Fruit fly (Drosophila melanogaster) whole organism, adult: ENCODE results near the gene Rcc1.

Source experiments
- CG11617 ChIP-seq: fragments of 200-800 bp; sonication (Bioruptor generic); optimal IDR thresholded peaks from 2 replicates; lab custom pipeline; 2017; ENCODE audit warnings: mild to moderate bottlenecking, missing biosample characterization, missing genetic modification reagents, missing genetic modification characterization
- CG33017 ChIP-seq: fragments of 200-800 bp; sonication (Bioruptor generic); optimal IDR thresholded peaks from 2 replicates; lab custom pipeline; 2018; ENCODE audit warnings: missing biosample characterization, mild to moderate bottlenecking, missing genetic modification characterization, moderate library complexity
- Mnt ChIP-seq: fragments of 200-800 bp; sonication (Bioruptor generic); optimal IDR thresholded peaks from 2 replicates; lab custom pipeline; 2016; ENCODE audit warnings: missing biosample characterization, mild to moderate bottlenecking, missing genetic modification characterization
- bab1 ChIP-seq: fragments of 200-800 bp; sonication (Bioruptor generic); optimal IDR thresholded peaks from 3 replicates; lab custom pipeline; 2019; ENCODE audit warnings: missing biosample characterization, mild to moderate bottlenecking, missing genetic modification characterization, moderate library complexity
- cic ChIP-seq: fragments of 200-800 bp; sonication (Bioruptor generic); optimal IDR thresholded peaks from 2 replicates; lab custom pipeline; 2017; ENCODE audit warnings: missing biosample characterization, mild to moderate bottlenecking, missing genetic modification characterization, moderate library complexity
- cnc ChIP-seq, 2 experiments: fragments of >200 bp; optimal IDR thresholded peaks; 2 replicates each; lab custom pipeline; 2017
- ovo ChIP-seq: fragments of 200-800 bp; sonication (Bioruptor generic); optimal IDR thresholded peaks from 2 replicates; lab custom pipeline; 2016; ENCODE audit warnings: missing biosample characterization, missing genetic modification characterization
- tj ChIP-seq: fragments of 200-800 bp; sonication (Bioruptor generic); optimal IDR thresholded peaks from 3 replicates; lab custom pipeline; 2017; ENCODE audit warnings: missing biosample characterization, mild to moderate bottlenecking, missing genetic modification characterization, moderate library complexity

DNA sequence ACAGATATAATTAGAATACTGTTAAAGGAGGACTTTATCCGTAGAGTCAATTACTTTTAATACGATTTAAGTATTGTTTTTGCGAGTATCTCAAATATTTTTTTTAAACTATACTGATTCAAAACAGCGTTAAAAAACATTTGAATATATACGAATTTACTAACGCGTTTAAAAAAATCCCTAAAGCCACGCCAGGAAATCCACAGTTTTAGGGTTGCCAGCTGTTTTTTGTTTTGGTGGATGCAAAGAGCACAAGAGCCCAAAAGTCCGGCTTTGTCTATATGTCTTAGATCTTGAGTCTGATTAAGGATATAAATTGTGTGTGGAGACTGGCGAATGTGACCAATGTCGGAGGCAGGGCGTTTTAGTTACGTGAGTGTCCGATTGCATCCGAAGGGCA lies 5.0 kb downstream of the Rcc1 start:
- TF ChIP-seq cic: no peak
- no peak for TF ChIP-seq ovo (GFP tag; lab: Kevin White, UChicago)
- no peak for TF ChIP-seq tj (GFP tag; lab: Kevin White, UChicago)
- no peak for TF ChIP-seq CG11617
- TF ChIP-seq CG33017 (tag; lab: Kevin White, UChicago): no peak
- no peak for TF ChIP-seq bab1 (GFP tag; lab: Kevin White, UChicago)
- no peak for TF ChIP-seq cnc (optimal IDR thresholded peaks at IDR 0.05; lab: Kevin White, UChicago)
- no peak for TF ChIP-seq Mnt (GFP tag; lab: Kevin White, UChicago)
